Fruit fly (Drosophila melanogaster) whole organism, embryonic: Measurements from ENCODE around the gene SPH93.

Experiments used
- Antp ChIP-seq: fragments of 200-800 bp; sonication (Bioruptor generic); optimal IDR thresholded peaks from 3 replicates; lab custom pipeline; 2016; ENCODE audit warnings: missing biosample characterization, missing genetic modification characterization
- Atf3 ChIP-seq: fragments of 200-800 bp; sonication (Bioruptor generic); optimal IDR thresholded peaks from 3 replicates; lab custom pipeline; 2016; ENCODE audit warnings: missing biosample characterization, missing genetic modification characterization
- CG10321 ChIP-seq: fragments of 200-800 bp; sonication (Bioruptor generic); IDR thresholded peaks from 2 replicates; pipeline ENCODE4 v1.3.6; 2022; ENCODE audit warnings: missing biosample characterization, missing genetic modification characterization
- CG10462 ChIP-seq: fragments of 200-800 bp; sonication (Bioruptor generic); optimal IDR thresholded peaks from 2 replicates; lab custom pipeline; 2016; ENCODE audit warnings: missing biosample characterization, missing genetic modification characterization
- CG11456 ChIP-seq: fragments of 200-800 bp; sonication (Bioruptor generic); IDR thresholded peaks from 3 replicates; pipeline ENCODE4 v1.3.6; 2022; ENCODE audit warnings: missing biosample characterization, missing genetic modification characterization
- CG11696 ChIP-seq: fragments of 200-800 bp; sonication (Bioruptor generic); IDR thresholded peaks from 2 replicates; pipeline ENCODE4 v1.3.6; 2022; ENCODE audit warnings: missing biosample characterization, missing genetic modification characterization
- CG12071 ChIP-seq: fragments of 200-800 bp; sonication (Bioruptor generic); optimal IDR thresholded peaks from 3 replicates; lab custom pipeline; 2018; ENCODE audit warnings: missing biosample characterization, mild to moderate bottlenecking, missing genetic modification characterization
- CG1233 ChIP-seq: fragments of 200-800 bp; sonication (Bioruptor generic); optimal IDR thresholded peaks from 4 replicates; lab custom pipeline; 2018; ENCODE audit warnings: missing biosample characterization, mild to moderate bottlenecking, missing genetic modification characterization
- CG13775 ChIP-seq: fragments of 200-800 bp; sonication (Bioruptor generic); optimal IDR thresholded peaks from 3 replicates; lab custom pipeline; 2017; ENCODE audit warnings: missing biosample characterization, mild to moderate bottlenecking, missing genetic modification characterization
- CG14014 ChIP-seq: fragments of 200-800 bp; sonication (Bioruptor generic); IDR thresholded peaks from 2 replicates; pipeline ENCODE4 v1.3.6; 2022; ENCODE audit warnings: missing biosample characterization, missing genetic modification characterization
- CG1603 ChIP-seq: fragments of 200-800 bp; sonication (Bioruptor generic); optimal IDR thresholded peaks from 2 replicates; lab custom pipeline; 2019; ENCODE audit warnings: missing biosample characterization, mild to moderate bottlenecking, missing genetic modification characterization, moderate library complexity
- CG17385 ChIP-seq: fragments of 200-800 bp; sonication (Bioruptor generic); optimal IDR thresholded peaks from 3 replicates; lab custom pipeline; 2018; ENCODE audit warnings: missing biosample characterization, mild to moderate bottlenecking, missing genetic modification characterization
- CG17802 ChIP-seq: fragments of 200-800 bp; sonication (Bioruptor generic); optimal IDR thresholded peaks from 2 replicates; lab custom pipeline; 2018; ENCODE audit warnings: missing biosample characterization, mild to moderate bottlenecking, missing genetic modification characterization, moderate library complexity
- CG18476 ChIP-seq: fragments of 200-800 bp; sonication (Bioruptor generic); optimal IDR thresholded peaks from 2 replicates; lab custom pipeline; 2016; ENCODE audit warnings: missing biosample characterization, mild to moderate bottlenecking, missing genetic modification characterization
- CG2129 ChIP-seq: fragments of 200-800 bp; sonication (Bioruptor generic); IDR thresholded peaks from 2 replicates; pipeline ENCODE4 v1.3.6; 2022; ENCODE audit warnings: missing biosample characterization, missing genetic modification characterization; ENCODE audit not compliant: partially characterized antibody
- CG30403 ChIP-seq: fragments of 200-800 bp; sonication (Bioruptor generic); optimal IDR thresholded peaks from 3 replicates; lab custom pipeline; 2016; ENCODE audit warnings: missing biosample characterization, missing genetic modification characterization
- CG32767 ChIP-seq: fragments of 200-800 bp; sonication (Bioruptor generic); IDR thresholded peaks from 2 replicates; pipeline ENCODE4 v1.3.6; 2022; ENCODE audit warnings: missing biosample characterization, missing genetic modification characterization
- CG4820 ChIP-seq: fragments of 200-800 bp; sonication (Bioruptor generic); optimal IDR thresholded peaks from 3 replicates; lab custom pipeline; 2016; ENCODE audit warnings: missing biosample characterization, missing genetic modification characterization
- CG5180 ChIP-seq: fragments of 200-800 bp; sonication (Bioruptor generic); optimal IDR thresholded peaks from 3 replicates; lab custom pipeline; 2017; ENCODE audit warnings: missing biosample characterization, missing genetic modification characterization, mild to moderate bottlenecking, moderate library complexity, missing genetic modification reagents
- CG6254 ChIP-seq: fragments of 200-800 bp; sonication (Bioruptor generic); optimal IDR thresholded peaks from 3 replicates; lab custom pipeline; 2017; ENCODE audit warnings: mild to moderate bottlenecking, missing biosample characterization, missing genetic modification reagents, missing genetic modification characterization
- CG8089 ChIP-seq: fragments of 200-800 bp; sonication (Bioruptor generic); optimal IDR thresholded peaks from 3 replicates; lab custom pipeline; 2016; ENCODE audit warnings: missing biosample characterization, missing genetic modification characterization
- CG8290 ChIP-seq, 3 experiments: fragments of 200-800 bp; sonication (Bioruptor generic); optimal IDR thresholded peaks; 2 replicates each; lab custom pipeline; 2016 to 2019; ENCODE audit warnings: missing biosample characterization in 3 of 3, missing genetic modification characterization in 3 of 3, mild to moderate bottlenecking in 2 of 3, moderate library complexity in 1 of 3
- CG8924 ChIP-seq: fragments of 200-800 bp; optimal IDR thresholded peaks from 3 replicates; lab custom pipeline; 2019; ENCODE audit warnings: missing biosample characterization, mild to moderate bottlenecking, missing genetic modification characterization, moderate library complexity
- CG8944 ChIP-seq: fragments of 200-800 bp; sonication (Bioruptor generic); optimal IDR thresholded peaks from 3 replicates; lab custom pipeline; 2016; ENCODE audit warnings: missing biosample characterization, missing genetic modification characterization
- CTCF ChIP-seq: fragments of 200-800 bp; sonication (Bioruptor generic); optimal IDR thresholded peaks from 2 replicates; lab custom pipeline; 2017; ENCODE audit warnings: missing biosample characterization, mild to moderate bottlenecking, missing genetic modification characterization, moderate library complexity
- Gug ChIP-seq: fragments of 200-800 bp; sonication (Bioruptor generic); IDR thresholded peaks from 4 replicates; pipeline ENCODE4 v1.3.6; 2022; ENCODE audit warnings: missing biosample characterization, missing genetic modification characterization
- HLH4C ChIP-seq: fragments of 200-800 bp; sonication (Bioruptor generic); IDR thresholded peaks from 3 replicates; pipeline ENCODE4 v1.3.6; 2022; ENCODE audit warnings: missing biosample characterization, missing genetic modification characterization; ENCODE audit not compliant: partially characterized antibody
- Hr3 ChIP-seq: fragments of 200-800 bp; sonication (Bioruptor generic); optimal IDR thresholded peaks from 3 replicates; lab custom pipeline; 2016; ENCODE audit warnings: missing biosample characterization, missing genetic modification characterization
- MESR4 ChIP-seq: fragments of 200-800 bp; sonication (Bioruptor generic); optimal IDR thresholded peaks from 2 replicates; lab custom pipeline; 2018; ENCODE audit warnings: missing biosample characterization, mild to moderate bottlenecking, missing genetic modification characterization, moderate library complexity
- NFAT ChIP-seq: fragments of 200-800 bp; sonication (Bioruptor generic); IDR thresholded peaks from 2 replicates; pipeline ENCODE4 v1.3.6; 2022; ENCODE audit warnings: missing biosample characterization, missing genetic modification characterization
- NfI ChIP-seq: fragments of 200-800 bp; sonication (Bioruptor generic); optimal IDR thresholded peaks from 3 replicates; lab custom pipeline; 2018; ENCODE audit warnings: missing biosample characterization, mild to moderate bottlenecking, missing genetic modification characterization, moderate library complexity
- Six4 ChIP-seq: fragments of 200-800 bp; sonication (Bioruptor generic); optimal IDR thresholded peaks from 2 replicates; lab custom pipeline; 2016; ENCODE audit warnings: missing biosample characterization, missing genetic modification characterization
- abd-A ChIP-seq: fragments of 200-800 bp; sonication (Bioruptor generic); optimal IDR thresholded peaks from 3 replicates; lab custom pipeline; 2019; ENCODE audit warnings: missing biosample characterization, mild to moderate bottlenecking, missing genetic modification characterization, moderate library complexity
- az2 ChIP-seq: fragments of 200-800 bp; sonication (Bioruptor generic); optimal IDR thresholded peaks from 3 replicates; lab custom pipeline; 2016; ENCODE audit warnings: missing biosample characterization, missing genetic modification characterization
- bbx ChIP-seq: fragments of 200-800 bp; sonication (Bioruptor generic); IDR thresholded peaks from 2 replicates; pipeline ENCODE4 v1.3.6; 2022; ENCODE audit warnings: missing biosample characterization, missing genetic modification characterization; ENCODE audit not compliant: partially characterized antibody
- cas ChIP-seq: fragments of 200-800 bp; sonication (Bioruptor generic); IDR thresholded peaks from 2 replicates; pipeline ENCODE4 v1.3.6; 2022; ENCODE audit warnings: missing biosample characterization, missing genetic modification characterization
- cg ChIP-seq: fragments of 200-800 bp; sonication (Bioruptor generic); optimal IDR thresholded peaks from 3 replicates; lab custom pipeline; 2019; ENCODE audit warnings: missing biosample characterization, mild to moderate bottlenecking, missing genetic modification characterization, moderate library complexity
- corto ChIP-seq: fragments of 200-800 bp; sonication (Bioruptor generic); optimal IDR thresholded peaks from 2 replicates; lab custom pipeline; 2016; ENCODE audit warnings: missing biosample characterization, mild to moderate bottlenecking, missing genetic modification characterization, moderate library complexity
- crp ChIP-seq, 2 experiments: fragments of 200-800 bp; sonication (Bioruptor generic); optimal IDR thresholded peaks; 2 replicates in 1 of 2; 3 replicates in 1 of 2; lab custom pipeline; 2017; ENCODE audit warnings: missing biosample characterization in 2 of 2, missing genetic modification characterization in 2 of 2, mild to moderate bottlenecking in 1 of 2, moderate library complexity in 1 of 2
- dimm ChIP-seq: fragments of 200-800 bp; sonication (Bioruptor generic); IDR thresholded peaks from 2 replicates; pipeline ENCODE4 v1.3.6; 2022; ENCODE audit warnings: missing biosample characterization, missing genetic modification characterization
- dm ChIP-seq: fragments of 200-800 bp; sonication (Bioruptor generic); optimal IDR thresholded peaks from 3 replicates; lab custom pipeline; 2016; ENCODE audit warnings: missing biosample characterization, missing genetic modification characterization
- fd96Cb ChIP-seq: fragments of 200-800 bp; sonication (Bioruptor generic); optimal IDR thresholded peaks from 2 replicates; lab custom pipeline; 2018; ENCODE audit warnings: missing biosample characterization, mild to moderate bottlenecking, missing genetic modification characterization, moderate library complexity
- h ChIP-seq: fragments of >200 bp; optimal IDR thresholded peaks from 2 replicates; lab custom pipeline; 2017
- klu ChIP-seq: fragments of 200-800 bp; sonication (Bioruptor generic); IDR thresholded peaks from 2 replicates; pipeline ENCODE4 v1.3.6; 2022; ENCODE audit warnings: missing biosample characterization, missing genetic modification characterization
- row ChIP-seq: fragments of 200-800 bp; sonication (Bioruptor generic); IDR thresholded peaks from 3 replicates; pipeline ENCODE4 v1.3.6; 2022; ENCODE audit warnings: missing biosample characterization, missing genetic modification characterization
- sens-2 ChIP-seq: fragments of 200-800 bp; sonication (Bioruptor generic); IDR thresholded peaks from 2 replicates; pipeline ENCODE4 v1.3.6; 2022; ENCODE audit warnings: missing biosample characterization, missing genetic modification characterization
- sima ChIP-seq: fragments of 200-800 bp; sonication (Bioruptor generic); optimal IDR thresholded peaks from 2 replicates; lab custom pipeline; 2016; ENCODE audit warnings: missing biosample characterization, missing genetic modification characterization
- stwl ChIP-seq: fragments of 200-800 bp; sonication (Bioruptor generic); optimal IDR thresholded peaks from 3 replicates; lab custom pipeline; 2018; ENCODE audit warnings: missing biosample characterization, mild to moderate bottlenecking, missing genetic modification characterization, moderate library complexity

The SPH93 gene

dm6 chr2L:17465915-17466677, 10.4 kb upstream of the SPH93 start (continued):
- TF ChIP-seq klu (GFP tag; lab: Robert Waterston, UW) (peak; percentile 52; the same call in 1 of the 2 replicates), CG18476 (GFP tag; lab: Kevin White, UChicago) (peak; percentile 58), Hr3 (GFP tag; lab: Kevin White, UChicago) (peak; percentile 74), crp (GFP tag; optimal IDR thresholded peaks at IDR 0.05; lab: Kevin White, UChicago) (peak in 1 of 2 experiments; percentile 45), CG11696 (GFP tag; lab: Robert Waterston, UW) (peak; percentile 57), CG10321 (GFP tag; lab: Robert Waterston, UW) (0 out of 2 replicates have a peak, but pooled peaks have one; percentile 23), sima (GFP tag; lab: Kevin White, UChicago) (peak; percentile 65), dimm (GFP tag; lab: Robert Waterston, UW) (peak; percentile 62; the same call in 1 of the 2 replicates), fd96Cb (tag; lab: Kevin White, UChicago) (peak; percentile 87), row (peak; percentile 86), abd-A (tag; lab: Kevin White, UChicago) (peak; percentile 77), CG8089 (GFP tag; lab: Kevin White, UChicago) (peak; percentile 67), CTCF (GFP tag; lab: Kevin White, UChicago) (peak; percentile 85), CG1603 (peak; percentile 90), h (lab: Kevin White, UChicago) (no peak), NFAT (GFP tag; lab: Robert Waterston, UW) (peak; percentile 28; the same call in 1 of the 2 replicates), Gug (GFP tag; lab: Robert Waterston, UW) (peak; percentile 48; the same call in 1 of the 4 replicates), cas (GFP tag; lab: Robert Waterston, UW) (peak; percentile 52; the same call in 1 of the 2 replicates), CG1233 (GFP tag; lab: Kevin White, UChicago) (peak; percentile 68), HLH4C (no peak), Six4 (peak; percentile 84), cg (no peak), sens-2 (GFP tag; lab: Robert Waterston, UW) (peak; percentile 56; the same call in 1 of the 2 replicates), CG30403 (GFP tag; lab: Kevin White, UChicago) (peak; percentile 81), CG12071 (GFP tag; lab: Kevin White, UChicago) (peak; percentile 65), CG8944 (GFP tag; lab: Kevin White, UChicago) (peak; percentile 77), bbx (GFP tag; lab: Robert Waterston, UW) (no peak), CG14014 (GFP tag; lab: Robert Waterston, UW) (peak; percentile 60; the same call in 1 of the 2 replicates), CG8290 (GFP tag; optimal IDR thresholded peaks at IDR 0.05; lab: Kevin White, UChicago) (peak; percentile 11), CG8290 (tag; optimal IDR thresholded peaks at IDR 0.05; lab: Kevin White, UChicago) (peak in 1 of 2 experiments; percentile 67), CG2129 (GFP tag; lab: Robert Waterston, UW) (no peak), CG6254 (peak; percentile 68), az2 (peak; percentile 83), CG32767 (GFP tag; lab: Robert Waterston, UW) (peak; percentile 79), NfI (GFP tag; lab: Kevin White, UChicago) (peak; percentile 67), dm (GFP tag; lab: Kevin White, UChicago) (peak; percentile 49), CG4820 (GFP tag; lab: Kevin White, UChicago) (peak; percentile 75), Atf3 (peak; percentile 58), CG13775 (GFP tag; lab: Kevin White, UChicago) (peak; percentile 73), Antp (GFP tag; lab: Kevin White, UChicago) (peak; percentile 74), MESR4 (no peak), CG5180 (GFP tag; lab: Kevin White, UChicago) (peak; percentile 64), CG8924 (tag; lab: Kevin White, UChicago) (no peak), CG17385 (GFP tag; lab: Kevin White, UChicago) (peak; percentile 78), corto (GFP tag; lab: Kevin White, UChicago) (no peak), CG17802 (peak; percentile 43), stwl (tag; lab: Kevin White, UChicago) (no peak), CG10462 (GFP tag; lab: Kevin White, UChicago) (peak; percentile 51), CG11456 (GFP tag; lab: Robert Waterston, UW) (peak; percentile 67; the same call in 1 of the 3 replicates)
